Worm (Caenorhabditis elegans): ENCODE data around the gene rpoa-12.

rpoa-12 gene

ce11 chrV:14468196-14468874 lies 45.2 kb upstream of the rpoa-12 start, which contains the start of gene srz-97 (continued):
- TF ChIP-seq lin-13 (GFP tag; optimal IDR thresholded peaks at IDR 0.05) (no peak), nhr-84 (tag; optimal IDR thresholded peaks at IDR 0.05) (no peak), unc-86 (tag; optimal IDR thresholded peaks at IDR 0.05) (no peak), nhr-77 (tag; optimal IDR thresholded peaks at IDR 0.05) (peak; percentile 6), vab-15 (tag; optimal IDR thresholded peaks at IDR 0.05) (no peak), lir-3 (tag; optimal IDR thresholded peaks at IDR 0.05; ENCODE audit: poor library complexity) (no peak), sup-37 (GFP tag; optimal IDR thresholded peaks at IDR 0.05) (no peak), dpl-1 (GFP tag; optimal IDR thresholded peaks at IDR 0.05) (peak in 1 of 3 experiments; percentile 27), ceh-82 (tag; optimal IDR thresholded peaks at IDR 0.05) (peak in 1 of 3 experiments; percentile 16), C34B4.2 (tag; optimal IDR thresholded peaks at IDR 0.05) (no peak), C04F5.9 (tag; optimal IDR thresholded peaks at IDR 0.05) (no peak), unc-62 (GFP tag; optimal IDR thresholded peaks at IDR 0.05) (no peak), nhr-85 (tag) (peak; percentile 90), dsc-1 (tag; optimal IDR thresholded peaks at IDR 0.05) (no peak), xbp-1 (tag; optimal IDR thresholded peaks at IDR 0.05) (no peak), nhr-47 (tag; optimal IDR thresholded peaks at IDR 0.05) (peak; percentile 73), fos-1 (tag; optimal IDR thresholded peaks at IDR 0.05) (no peak), pag-3 (tag; optimal IDR thresholded peaks at IDR 0.05; ENCODE audit: borderline replicate concordance, insufficient read depth) (no peak), ets-5 (GFP tag; IDR thresholded peaks at IDR 0.05) (no peak), elt-2 (tag; optimal IDR thresholded peaks at IDR 0.05) (peak; percentile 65), nhr-76 (tag; optimal IDR thresholded peaks at IDR 0.05) (no peak), jun-1 (tag; optimal IDR thresholded peaks at IDR 0.05) (no peak), irx-1 (tag; optimal IDR thresholded peaks at IDR 0.05) (no peak), snpc-4 (tag; optimal IDR thresholded peaks at IDR 0.05) (peak; percentile 97), unc-130 (tag; optimal IDR thresholded peaks at IDR 0.05) (no peak), ceh-90 (tag; optimal IDR thresholded peaks at IDR 0.05) (no peak), hlh-17 (GFP tag; optimal IDR thresholded peaks at IDR 0.05; ENCODE audit: borderline replicate concordance) (no peak), zip-4 (GFP tag; optimal IDR thresholded peaks at IDR 0.05) (no peak), ceh-8 (GFP tag; optimal IDR thresholded peaks at IDR 0.05) (no peak), isw-1 (GFP tag; IDR thresholded peaks at IDR 0.05) (no peak), ceh-63 (GFP tag; optimal IDR thresholded peaks at IDR 0.05) (no peak), nhr-28 (tag; optimal IDR thresholded peaks at IDR 0.05) (no peak), tbx-2 (tag; optimal IDR thresholded peaks at IDR 0.05) (no peak), unc-30 (tag; optimal IDR thresholded peaks at IDR 0.05) (no peak), C16A3.4 (tag; optimal IDR thresholded peaks at IDR 0.05) (no peak), elt-3 (tag; optimal IDR thresholded peaks at IDR 0.05) (no peak), nhr-20 (tag; optimal IDR thresholded peaks at IDR 0.05) (peak; percentile 69)

- no peak for TF ChIP-seq swsn-7 (tag; optimal IDR thresholded peaks at IDR 0.05)
- TF ChIP-seq ets-5 (GFP tag; IDR thresholded peaks at IDR 0.05): no peak
- TF ChIP-seq dsc-1 (tag; optimal IDR thresholded peaks at IDR 0.05): no peak
- TF ChIP-seq dpl-1 (GFP tag; optimal IDR thresholded peaks at IDR 0.05): no peak
- no peak for TF ChIP-seq lir-3 (tag; optimal IDR thresholded peaks at IDR 0.05; ENCODE audit: poor library complexity)
- no peak for TF ChIP-seq ztf-11 (tag; optimal IDR thresholded peaks at IDR 0.05)
- TF ChIP-seq unc-62 (GFP tag; optimal IDR thresholded peaks at IDR 0.05): no peak
- TF ChIP-seq pqm-1 (tag; optimal IDR thresholded peaks at IDR 0.05): no peak
- TF ChIP-seq ceh-82 (tag; optimal IDR thresholded peaks at IDR 0.05): no peak
- TF ChIP-seq nhr-237 (tag; optimal IDR thresholded peaks at IDR 0.05): no peak
- TF ChIP-seq egl-27 (tag; optimal IDR thresholded peaks at IDR 0.05): no peak
- no peak for TF ChIP-seq tbx-2 (tag; optimal IDR thresholded peaks at IDR 0.05)
- no peak for TF ChIP-seq fkh-10 (GFP tag; optimal IDR thresholded peaks at IDR 0.05)
- TF ChIP-seq nhr-20 (tag; optimal IDR thresholded peaks at IDR 0.05): no peak
- no peak for TF ChIP-seq nhr-90 (tag; optimal IDR thresholded peaks at IDR 0.05; ENCODE audit: poor library complexity)
These were observed 41.3 kb upstream of the rpoa-12 start, which contains the start of gene F08H9.4 for ce11 chrV:14464368-14464767. F08H9.4 (minus strand) TSS chrV:14464428.

Measured in whole organism, L1 larva.